Fruit fly (Drosophila melanogaster): Measurements from ENCODE around the gene CG15803.

DNA sequence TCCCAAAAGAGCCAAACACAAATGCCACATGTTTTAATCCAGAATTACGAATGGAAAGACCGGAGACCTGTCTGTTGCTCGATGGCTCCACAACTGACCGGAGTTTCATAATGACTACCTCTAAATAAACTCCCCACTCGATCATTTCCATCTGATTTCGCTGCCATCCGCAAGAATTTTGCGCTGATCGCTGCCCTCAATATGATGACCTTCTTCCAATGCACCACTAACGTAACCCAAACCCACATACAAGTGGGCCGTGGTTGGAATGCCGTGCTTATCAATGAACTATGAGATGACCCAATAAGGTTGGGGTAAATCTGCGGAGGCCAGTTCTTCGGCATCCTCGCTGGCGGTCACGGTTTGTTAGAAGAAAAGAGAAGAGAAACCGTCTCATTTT, 24.4 kb upstream of the CG15803 start, which contains the start of gene CG14309:
- TF ChIP-seq pan (optimal IDR thresholded peaks at IDR 0.05) (no peak), psq (optimal IDR thresholded peaks at IDR 0.05) (no peak), usp (GFP tag; optimal IDR thresholded peaks at IDR 0.05) (no peak)

All from whole organism.